Worm (Caenorhabditis elegans): ENCODE measurements around the gene slc-17.5.

- TF ChIP-seq pros-1 (tag; optimal IDR thresholded peaks at IDR 0.05) (no peak), nhr-11 (tag; optimal IDR thresholded peaks at IDR 0.05) (no peak), fkh-6 (tag; optimal IDR thresholded peaks at IDR 0.05) (no peak), ceh-14 (tag; optimal IDR thresholded peaks at IDR 0.05) (no peak), elt-2 (tag; optimal IDR thresholded peaks at IDR 0.05) (no peak), unc-55 (GFP tag; optimal IDR thresholded peaks at IDR 0.05) (peak; percentile 43), ceh-24 (tag; optimal IDR thresholded peaks at IDR 0.05) (no peak)
Observed at ce11 chrV:8252532-8252931, 32.2 kb downstream of the slc-17.5 start.
